Worm (Caenorhabditis elegans) whole organism, L4 larva: ENCODE results near the gene R03D7.15.
A peak's percentile ranks its signal among the peaks of the same experiment; 100 is the strongest.

Source experiments
- F26F4.8 ChIP-seq: fragments of 200-800 bp; sonication (Bioruptor generic); conservative IDR thresholded peaks from 2 replicates; pipeline ENCODE4 v1.3.6; 2022; ENCODE audit warnings: missing genetic modification characterization, missing compliant biosample characterization
- F37D6.2 ChIP-seq: sonication (generic microtip); optimal IDR thresholded peaks from 2 replicates; lab custom pipeline; 2016; ENCODE audit warnings: mild to moderate bottlenecking, missing genetic modification characterization, missing compliant biosample characterization
- F49E8.2 ChIP-seq: sonication (generic microtip); optimal IDR thresholded peaks from 2 replicates; lab custom pipeline; 2016; ENCODE audit warnings: missing compliant biosample characterization, mild to moderate bottlenecking, missing genetic modification characterization, borderline replicate concordance
- Y48G9A.11 ChIP-seq: fragments of 200-800 bp; sonication (Bioruptor generic); IDR thresholded peaks from 2 replicates; pipeline ENCODE4 v1.3.6; 2022; ENCODE audit warnings: missing genetic modification reagents, missing genetic modification characterization, missing compliant biosample characterization
- ZK337.2 ChIP-seq: fragments of 200-800 bp; sonication (Bioruptor generic); IDR thresholded peaks from 2 replicates; pipeline ENCODE4 v1.3.6; 2022; ENCODE audit warnings: missing genetic modification reagents, missing genetic modification characterization, missing compliant biosample characterization
- aly-2 ChIP-seq: sonication (generic microtip); optimal IDR thresholded peaks from 2 replicates; lab custom pipeline; 2018; ENCODE audit warnings: missing biosample characterization, missing genetic modification characterization
- arid-1 ChIP-seq: fragments of 200-800 bp; sonication (Bioruptor generic); conservative IDR thresholded peaks from 2 replicates; pipeline ENCODE4 v1.3.6; 2022; ENCODE audit warnings: missing genetic modification reagents, missing genetic modification characterization, missing compliant biosample characterization
- attf-4 ChIP-seq: sonication (generic microtip); optimal IDR thresholded peaks from 3 replicates; lab custom pipeline; 2017; ENCODE audit warnings: missing biosample characterization, missing genetic modification characterization
- ceh-28 ChIP-seq: fragments of 150-350 bp; optimal IDR thresholded peaks from 2 replicates; lab custom pipeline; 2014; ENCODE audit warnings: missing biosample characterization, missing genetic modification reagents, missing genetic modification characterization
- ceh-62 ChIP-seq: sonication (generic microtip); optimal IDR thresholded peaks from 2 replicates; lab custom pipeline; 2017; ENCODE audit warnings: missing biosample characterization, missing genetic modification characterization
- daf-16 ChIP-seq, 3 experiments: sonication (generic microtip); optimal IDR thresholded peaks; 2 replicates each; lab custom pipeline; 2016 to 2017; ENCODE audit warnings: missing genetic modification characterization in 3 of 3, missing genetic modification reagents in 3 of 3, mild to moderate bottlenecking in 2 of 3, missing compliant biosample characterization in 2 of 3, missing biosample characterization in 1 of 3, moderate library complexity in 1 of 3
- dmd-6 ChIP-seq: fragments of 200-800 bp; sonication (Bioruptor generic); IDR thresholded peaks from 2 replicates; pipeline ENCODE4 v1.3.6; 2022; ENCODE audit warnings: missing genetic modification reagents, missing genetic modification characterization, missing compliant biosample characterization
- dpl-1 ChIP-seq: fragments of 150-350 bp; optimal IDR thresholded peaks from 2 replicates; lab custom pipeline; 2014; ENCODE audit warnings: missing biosample characterization, missing genetic modification reagents, missing genetic modification characterization
- egl-43 ChIP-seq: fragments of 200-800 bp; sonication (Bioruptor generic); IDR thresholded peaks from 2 replicates; pipeline ENCODE4 v1.3.6; 2022; ENCODE audit warnings: missing genetic modification reagents, missing genetic modification characterization, missing compliant biosample characterization
- fkh-10 ChIP-seq: fragments of 150-350 bp; optimal IDR thresholded peaks from 2 replicates; lab custom pipeline; 2014; ENCODE audit warnings: missing biosample characterization, missing genetic modification reagents, missing genetic modification characterization
- lim-7 ChIP-seq: fragments of 200-800 bp; sonication (Bioruptor generic); IDR thresholded peaks from 2 replicates; pipeline ENCODE4 v1.3.6; 2022; ENCODE audit warnings: missing genetic modification characterization, missing compliant biosample characterization
- lin-1 ChIP-seq: fragments of 200-800 bp; sonication (Bioruptor generic); IDR thresholded peaks from 2 replicates; pipeline ENCODE4 v1.3.6; 2022; ENCODE audit warnings: missing genetic modification reagents, missing genetic modification characterization, missing compliant biosample characterization
- lin-13 ChIP-seq: fragments of 150-350 bp; optimal IDR thresholded peaks from 2 replicates; lab custom pipeline; 2014; ENCODE audit warnings: missing biosample characterization, missing genetic modification reagents, missing genetic modification characterization
- lin-15B ChIP-seq: fragments of 150-350 bp; sonication (generic microtip); optimal IDR thresholded peaks from 3 replicates; lab custom pipeline; 2014; ENCODE audit warnings: missing biosample characterization, missing genetic modification characterization
- lin-38 ChIP-seq: fragments of 200-800 bp; sonication (Bioruptor generic); IDR thresholded peaks from 2 replicates; pipeline ENCODE4 v1.3.6; 2022; ENCODE audit warnings: missing genetic modification reagents, missing genetic modification characterization, missing compliant biosample characterization
- mes-2 ChIP-seq: sonication (generic microtip); optimal IDR thresholded peaks from 2 replicates; lab custom pipeline; 2016; ENCODE audit warnings: missing genotype, mild to moderate bottlenecking, missing genetic modification characterization, missing compliant biosample characterization; ENCODE audit not compliant: poor library complexity, severe bottlenecking
- nhr-102 ChIP-seq: sonication (generic microtip); optimal IDR thresholded peaks from 2 replicates; lab custom pipeline; 2016; ENCODE audit warnings: mild to moderate bottlenecking, missing genetic modification characterization, moderate library complexity, missing compliant biosample characterization
- nhr-11 ChIP-seq: fragments of 150-350 bp; optimal IDR thresholded peaks from 2 replicates; lab custom pipeline; 2014; ENCODE audit warnings: missing biosample characterization, missing genetic modification characterization
- nhr-237 ChIP-seq: sonication (generic microtip); optimal IDR thresholded peaks from 2 replicates; lab custom pipeline; 2017; ENCODE audit warnings: missing biosample characterization, missing genetic modification characterization
- nhr-25 ChIP-seq: sonication (generic microtip); optimal IDR thresholded peaks from 2 replicates; lab custom pipeline; 2017; ENCODE audit warnings: missing genetic modification characterization, mild to moderate bottlenecking, missing compliant biosample characterization, antibody characterized with exemption, moderate library complexity, borderline replicate concordance; ENCODE audit not compliant: insufficient read depth
- nhr-28 ChIP-seq: fragments of 150-350 bp; optimal IDR thresholded peaks from 2 replicates; lab custom pipeline; 2014; ENCODE audit warnings: missing biosample characterization, missing genetic modification characterization
- pqm-1 ChIP-seq: sonication (generic microtip); optimal IDR thresholded peaks from 2 replicates; lab custom pipeline; 2017; ENCODE audit warnings: missing biosample characterization, missing genetic modification characterization
- set-16 ChIP-seq: fragments of 200-800 bp; sonication (Bioruptor generic); IDR thresholded peaks from 2 replicates; pipeline ENCODE4 v1.3.6; 2022; ENCODE audit warnings: missing genetic modification reagents, missing genetic modification characterization, missing compliant biosample characterization
- unc-130 ChIP-seq: sonication (generic microtip); optimal IDR thresholded peaks from 2 replicates; lab custom pipeline; 2016; ENCODE audit warnings: missing genetic modification reagents, missing genetic modification characterization, missing compliant biosample characterization
- unc-62 ChIP-seq, 3 experiments: fragments of 150-350 bp in 1 of 3; sonication (generic microtip); optimal IDR thresholded peaks in 2 of 3; peaks in 1 of 3; 1 replicate in 1 of 3; 2 replicates in 2 of 3; lab custom pipeline; 2014 to 2017; ENCODE audit warnings: missing biosample characterization in 3 of 3, missing genetic modification characterization in 3 of 3, missing genetic modification reagents in 3 of 3, missing genotype in 1 of 3
- zag-1 ChIP-seq: fragments of 150-350 bp; optimal IDR thresholded peaks from 2 replicates; lab custom pipeline; 2014; ENCODE audit warnings: missing biosample characterization, missing genetic modification characterization

Gene R03D7.15

ce11 chrII:10932305-10932704 is 9.7 kb upstream of the R03D7.15 start:
- TF ChIP-seq pqm-1 (tag; lab: Kevin White, UChicago) (no peak), nhr-11 (tag; lab: Kevin White, UChicago) (no peak), ceh-28 (tag; lab: Kevin White, UChicago) (no peak), nhr-25 (tag; lab: Kevin White, UChicago) (no peak), mes-2 (tag; lab: Kevin White, UChicago) (no peak), zag-1 (tag; lab: Kevin White, UChicago) (no peak), dpl-1 (GFP tag; lab: Kevin White, UChicago) (no peak), lin-15B (tag; lab: Kevin White, UChicago) (no peak), unc-130 (GFP tag; lab: Kevin White, UChicago) (no peak), fkh-10 (GFP tag; lab: Kevin White, UChicago) (no peak), aly-2 (tag; lab: Kevin White, UChicago) (no peak), dmd-6 (no peak), attf-4 (tag; lab: Kevin White, UChicago) (no peak), ceh-62 (tag; lab: Kevin White, UChicago) (no peak), lin-1 (GFP tag; lab: Robert Waterston, UW) (no peak), daf-16 (GFP tag; optimal IDR thresholded peaks at IDR 0.05; lab: Kevin White, UChicago) (no peak), daf-16 (tag; optimal IDR thresholded peaks at IDR 0.05; lab: Kevin White, UChicago) (no peak)

DNA sequence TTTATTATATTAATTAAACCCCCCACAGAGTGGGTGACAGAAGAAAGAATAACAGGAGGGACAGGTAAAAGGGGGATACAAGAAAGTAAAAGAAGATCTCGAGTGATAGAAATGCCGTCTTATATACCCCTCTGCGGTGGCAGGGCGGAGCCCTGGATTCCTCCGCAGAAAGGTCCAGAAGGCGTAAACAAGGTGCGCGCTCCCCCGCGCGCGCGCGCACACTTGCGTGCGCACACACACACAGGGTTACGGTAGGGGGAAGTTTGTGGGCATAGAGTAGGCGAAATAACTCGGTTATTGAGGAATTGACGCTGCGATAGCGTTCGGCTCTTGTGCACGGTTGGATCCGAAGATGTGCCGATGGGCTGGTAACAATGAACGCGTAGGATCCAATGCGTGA is 9.3 kb upstream of the R03D7.15 start:
- 0 out of 2 replicates have a peak, but pooled peaks have one; percentile 6 for TF ChIP-seq Y48G9A.11 (GFP tag; lab: Robert Waterston, UW)
- peak; percentile 62; the same call in 1 of the 2 replicates for TF ChIP-seq egl-43 (GFP tag; lab: Robert Waterston, UW)
- peak; percentile 96 for TF ChIP-seq set-16 (GFP tag; lab: Robert Waterston, UW)

DNA sequence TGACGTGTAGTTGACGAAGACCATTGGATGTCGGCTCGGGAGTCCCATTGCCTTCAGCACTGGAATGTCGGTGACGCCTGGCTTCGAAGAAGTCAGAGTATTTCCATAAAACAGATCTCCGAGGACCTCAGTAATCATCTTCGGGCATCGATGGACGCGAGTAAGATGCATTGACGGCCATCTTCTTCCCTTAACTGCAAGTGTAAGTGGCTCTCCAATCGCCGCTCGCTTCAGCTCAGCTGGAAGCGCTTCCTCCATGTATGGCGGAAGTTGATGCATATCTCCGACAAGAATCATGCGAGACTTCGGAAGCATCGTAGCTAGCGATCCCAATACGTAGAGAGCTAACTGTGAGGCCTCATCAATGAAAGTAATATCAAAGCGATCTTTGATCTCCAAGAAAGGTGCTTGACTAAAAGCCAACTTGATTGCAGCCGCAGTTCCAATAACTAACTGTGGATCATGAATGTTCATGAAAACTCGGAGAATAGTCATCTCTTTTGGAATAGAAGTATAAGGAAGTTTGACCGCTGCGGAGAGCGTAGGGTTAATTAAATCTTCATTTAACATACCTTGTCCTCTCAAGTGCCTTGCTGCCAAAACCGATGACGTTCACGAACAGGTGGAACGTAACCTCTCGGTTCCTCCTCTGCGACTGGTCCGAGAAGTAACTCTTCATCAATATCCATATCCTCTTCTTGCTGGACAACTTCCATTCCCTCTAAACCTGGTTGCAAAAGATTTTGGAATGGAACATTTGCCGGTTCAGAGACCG is 7.9 kb upstream of the R03D7.15 start:
- TF ChIP-seq pqm-1 (tag; lab: Kevin White, UChicago): no peak
- 0 out of 2 replicates have a peak, but pooled peaks have one; percentile 8 for TF ChIP-seq arid-1 (GFP tag; lab: Robert Waterston, UW)
- TF ChIP-seq nhr-237 (tag; lab: Kevin White, UChicago): no peak
- no peak for TF ChIP-seq daf-16 (GFP tag; optimal IDR thresholded peaks at IDR 0.05; lab: Kevin White, UChicago)
- no peak for TF ChIP-seq daf-16 (tag; optimal IDR thresholded peaks at IDR 0.05; lab: Kevin White, UChicago)
- TF ChIP-seq F49E8.2 (tag; lab: Kevin White, UChicago): peak; percentile 25
- peak in 1 of 2 experiments; percentile 20 for TF ChIP-seq unc-62 (GFP tag; optimal IDR thresholded peaks at IDR 0.05 in 1 of 2; lab: Kevin White, UChicago)
- TF ChIP-seq unc-62 (tag; optimal IDR thresholded peaks at IDR 0.05; lab: Kevin White, UChicago): no peak
- TF ChIP-seq nhr-28 (tag; lab: Kevin White, UChicago): no peak
- peak; percentile 19; the same call in 1 of the 2 replicates for TF ChIP-seq set-16 (GFP tag; lab: Robert Waterston, UW)
- no peak for TF ChIP-seq ceh-62 (tag; lab: Kevin White, UChicago)
- peak; percentile 60 for TF ChIP-seq lin-38 (GFP tag; lab: Robert Waterston, UW)
- peak; percentile 13 for TF ChIP-seq lin-13
- TF ChIP-seq F37D6.2 (tag; lab: Kevin White, UChicago): no peak
- TF ChIP-seq ZK337.2 (GFP tag; lab: Robert Waterston, UW): no peak
- TF ChIP-seq fkh-10 (GFP tag; lab: Kevin White, UChicago): no peak

ce11 chrII:10934786-10935185 is 7.2 kb upstream of the R03D7.15 start, which contains the start of gene R03D7.2:
Gene R03D7.2 (minus strand): TSS chrII:10935184.
- TF ChIP-seq lim-7 (GFP tag; lab: Robert Waterston, UW) (0 out of 2 replicates have a peak, but pooled peaks have one; percentile 12), set-16 (GFP tag; lab: Robert Waterston, UW) (peak; percentile 95), egl-43 (GFP tag; lab: Robert Waterston, UW) (0 out of 2 replicates have a peak, but pooled peaks have one; percentile 33), nhr-102 (tag; lab: Kevin White, UChicago) (no peak), F26F4.8 (GFP tag; lab: Robert Waterston, UW) (no peak)
